Worm (Caenorhabditis elegans) whole organism, young adult: ENCODE results near the gene srh-301.

Experiments
- B0261.1 ChIP-seq: sonication (generic microtip); optimal IDR thresholded peaks from 2 replicates; lab custom pipeline; 2016; ENCODE audit warnings: mild to moderate bottlenecking, missing genetic modification characterization, moderate library complexity, missing compliant biosample characterization
- F39B2.1 ChIP-seq: fragments of 200-800 bp; sonication (Bioruptor generic); IDR thresholded peaks from 2 replicates; pipeline ENCODE4 v1.3.6; 2022; ENCODE audit warnings: missing genetic modification reagents, missing genetic modification characterization, missing compliant biosample characterization
- F49E8.2 ChIP-seq: sonication (generic microtip); optimal IDR thresholded peaks from 3 replicates; lab custom pipeline; 2017; ENCODE audit warnings: missing genetic modification characterization, mild to moderate bottlenecking, missing compliant biosample characterization, antibody characterized with exemption, moderate library complexity; ENCODE audit not compliant: insufficient read depth
- F52B5.7 ChIP-seq: sonication (generic microtip); optimal IDR thresholded peaks from 2 replicates; lab custom pipeline; 2016; ENCODE audit warnings: mild to moderate bottlenecking, missing genetic modification characterization, missing compliant biosample characterization
- akir-1 ChIP-seq: fragments of 200-800 bp; sonication (Bioruptor generic); optimal IDR thresholded peaks from 2 replicates; lab custom pipeline; 2018; ENCODE audit warnings: mild to moderate bottlenecking, missing genetic modification characterization, moderate library complexity, missing compliant biosample characterization
- ama-1 ChIP-seq, 3 experiments: fragments of 150-350 bp in 1 of 3; sonication (generic microtip) in 2 of 3; optimal IDR thresholded peaks; 2 replicates each; lab custom pipeline; 2014 to 2018; ENCODE audit warnings: missing biosample characterization in 2 of 3, missing genetic modification characterization in 2 of 3, missing genetic modification reagents in 2 of 3
- aptf-2 ChIP-seq: fragments of 200-800 bp; sonication (Bioruptor generic); conservative IDR thresholded peaks from 2 replicates; pipeline ENCODE4 v1.3.6; 2022; ENCODE audit warnings: missing genetic modification reagents, missing genetic modification characterization, missing compliant biosample characterization
- atf-7 ChIP-seq: sonication (generic microtip); optimal IDR thresholded peaks from 2 replicates; lab custom pipeline; 2017; ENCODE audit warnings: mild to moderate bottlenecking, missing genetic modification characterization, missing compliant biosample characterization
- athp-1 ChIP-seq: sonication (generic microtip); optimal IDR thresholded peaks from 2 replicates; lab custom pipeline; 2017; ENCODE audit warnings: mild to moderate bottlenecking, missing genetic modification characterization, missing compliant biosample characterization
- attf-5 ChIP-seq: fragments of 200-800 bp; sonication (Bioruptor generic); optimal IDR thresholded peaks from 2 replicates; lab custom pipeline; 2018; ENCODE audit warnings: mild to moderate bottlenecking, missing genetic modification characterization, missing compliant biosample characterization
- bed-1 ChIP-seq: fragments of 200-800 bp; sonication (Bioruptor generic); IDR thresholded peaks from 2 replicates; pipeline ENCODE4 v1.3.6; 2022; ENCODE audit warnings: missing genetic modification reagents, missing genetic modification characterization, missing compliant biosample characterization
- ccch-3 ChIP-seq: fragments of 200-800 bp; sonication (Bioruptor generic); optimal IDR thresholded peaks from 2 replicates; lab custom pipeline; 2018; ENCODE audit warnings: mild to moderate bottlenecking, missing genetic modification characterization, missing compliant biosample characterization
- ceh-27 ChIP-seq: fragments of 200-800 bp; sonication (Bioruptor generic); optimal IDR thresholded peaks from 2 replicates; lab custom pipeline; 2018; ENCODE audit warnings: mild to moderate bottlenecking, missing genetic modification characterization, moderate library complexity, missing compliant biosample characterization
- ceh-40 ChIP-seq: fragments of 200-800 bp; sonication (Bioruptor generic); IDR thresholded peaks from 2 replicates; pipeline ENCODE4 v1.3.6; 2022; ENCODE audit warnings: missing genetic modification characterization, missing compliant biosample characterization
- dox-1 ChIP-seq: fragments of 200-800 bp; sonication (Bioruptor generic); IDR thresholded peaks from 2 replicates; pipeline ENCODE4 v1.3.6; 2022; ENCODE audit warnings: missing genetic modification reagents, missing genetic modification characterization, missing compliant biosample characterization
- dpl-1 ChIP-seq: fragments of 150-350 bp; optimal IDR thresholded peaks from 2 replicates; lab custom pipeline; 2014; ENCODE audit warnings: missing biosample characterization, missing genetic modification reagents, missing genetic modification characterization
- efl-1 ChIP-seq: fragments of 150-350 bp; optimal IDR thresholded peaks from 2 replicates; lab custom pipeline; 2014; ENCODE audit warnings: missing biosample characterization, missing genetic modification reagents, missing genetic modification characterization
- ekl-4 ChIP-seq: fragments of 200-800 bp; sonication (Bioruptor generic); IDR thresholded peaks from 2 replicates; pipeline ENCODE4 v1.3.6; 2022; ENCODE audit warnings: missing genetic modification reagents, missing genetic modification characterization, missing compliant biosample characterization
- hlh-12 ChIP-seq: sonication (generic microtip); optimal IDR thresholded peaks from 2 replicates; lab custom pipeline; 2016; ENCODE audit warnings: missing genetic modification characterization, missing compliant biosample characterization
- hlh-26 ChIP-seq: fragments of 200-800 bp; sonication (Bioruptor generic); conservative IDR thresholded peaks from 2 replicates; pipeline ENCODE4 v1.3.6; 2022; ENCODE audit warnings: missing genetic modification reagents, missing genetic modification characterization, missing compliant biosample characterization
- hmg-20 ChIP-seq: fragments of 200-800 bp; sonication (Bioruptor generic); IDR thresholded peaks from 2 replicates; pipeline ENCODE4 v1.3.6; 2022; ENCODE audit warnings: missing genetic modification reagents, missing genetic modification characterization, missing compliant biosample characterization
- lin-26 ChIP-seq: fragments of 200-800 bp; sonication (Bioruptor generic); IDR thresholded peaks from 2 replicates; pipeline ENCODE4 v1.3.6; 2022; ENCODE audit warnings: missing genetic modification reagents, missing genetic modification characterization, missing compliant biosample characterization
- lin-40 ChIP-seq: sonication (generic microtip); optimal IDR thresholded peaks from 2 replicates; lab custom pipeline; 2016; ENCODE audit warnings: missing genetic modification characterization, mild to moderate bottlenecking, missing compliant biosample characterization, missing genotype, missing genetic modification reagents
- lin-54 ChIP-seq: fragments of 200-800 bp; sonication (Bioruptor generic); optimal IDR thresholded peaks from 2 replicates; lab custom pipeline; 2018; ENCODE audit warnings: mild to moderate bottlenecking, missing genetic modification characterization, missing compliant biosample characterization
- lsl-1 ChIP-seq: fragments of 200-800 bp; sonication (Bioruptor generic); optimal IDR thresholded peaks from 2 replicates; lab custom pipeline; 2018; ENCODE audit warnings: mild to moderate bottlenecking, missing genetic modification characterization, moderate library complexity, missing compliant biosample characterization
- lsy-27 ChIP-seq: sonication (generic microtip); optimal IDR thresholded peaks from 2 replicates; lab custom pipeline; 2017; ENCODE audit warnings: missing genetic modification characterization, mild to moderate bottlenecking, missing compliant biosample characterization, antibody characterized with exemption, missing genotype, borderline replicate concordance; ENCODE audit not compliant: insufficient read depth
- nfya-2 ChIP-seq: fragments of 200-800 bp; sonication (Bioruptor generic); IDR thresholded peaks from 2 replicates; pipeline ENCODE4 v1.3.6; 2022; ENCODE audit warnings: missing genetic modification reagents, missing genetic modification characterization, missing compliant biosample characterization
- nhr-90 ChIP-seq: sonication (generic microtip); optimal IDR thresholded peaks from 2 replicates; lab custom pipeline; 2016; ENCODE audit warnings: missing genotype, mild to moderate bottlenecking, missing genetic modification characterization, missing compliant biosample characterization
- pha-4 ChIP-seq: fragments of 150-350 bp; sonication (generic microtip); optimal IDR thresholded peaks from 2 replicates; lab custom pipeline; 2014; ENCODE audit warnings: missing biosample characterization, missing genetic modification reagents, missing genetic modification characterization
- rpc-1 ChIP-seq, 2 experiments: fragments of 150-350 bp in 1 of 2; sonication (generic microtip) in 1 of 2; optimal IDR thresholded peaks; 2 replicates each; lab custom pipeline; 2014 to 2018; ENCODE audit warnings: missing biosample characterization in 1 of 2, missing genetic modification characterization in 1 of 2, missing genetic modification reagents in 1 of 2, missing genotype in 1 of 2
- sdz-38 ChIP-seq: sonication (generic microtip); optimal IDR thresholded peaks from 2 replicates; lab custom pipeline; 2016; ENCODE audit warnings: missing genotype, missing genetic modification characterization, missing compliant biosample characterization
- snpc-1.3 ChIP-seq: sonication (generic microtip); optimal IDR thresholded peaks from 2 replicates; lab custom pipeline; 2017; ENCODE audit warnings: missing genetic modification characterization, mild to moderate bottlenecking, missing compliant biosample characterization, antibody characterized with exemption, moderate library complexity, missing genotype, missing genetic modification reagents; ENCODE audit not compliant: insufficient read depth
- somi-1 ChIP-seq: fragments of 200-800 bp; sonication (Bioruptor generic); optimal IDR thresholded peaks from 2 replicates; lab custom pipeline; 2018; ENCODE audit warnings: mild to moderate bottlenecking, missing genetic modification characterization, missing compliant biosample characterization
- tbp1 ChIP-seq: fragments of 200-800 bp; sonication (Bioruptor generic); optimal IDR thresholded peaks from 2 replicates; lab custom pipeline; 2018; ENCODE audit warnings: mild to moderate bottlenecking, missing genetic modification characterization, missing compliant biosample characterization
- xnd-1 ChIP-seq: sonication (generic microtip); optimal IDR thresholded peaks from 2 replicates; lab custom pipeline; 2016; ENCODE audit warnings: missing genotype, missing genetic modification reagents, missing genetic modification characterization, missing compliant biosample characterization
- ztf-26 ChIP-seq: sonication (generic microtip); optimal IDR thresholded peaks from 2 replicates; lab custom pipeline; 2017; ENCODE audit warnings: missing genetic modification characterization, missing compliant biosample characterization
- ztf-28 ChIP-seq: fragments of 200-800 bp; sonication (Bioruptor generic); IDR thresholded peaks from 2 replicates; pipeline ENCODE4 v1.3.6; 2022; ENCODE audit warnings: missing genetic modification reagents, missing genetic modification characterization, missing compliant biosample characterization

srh-301 gene

DNA sequence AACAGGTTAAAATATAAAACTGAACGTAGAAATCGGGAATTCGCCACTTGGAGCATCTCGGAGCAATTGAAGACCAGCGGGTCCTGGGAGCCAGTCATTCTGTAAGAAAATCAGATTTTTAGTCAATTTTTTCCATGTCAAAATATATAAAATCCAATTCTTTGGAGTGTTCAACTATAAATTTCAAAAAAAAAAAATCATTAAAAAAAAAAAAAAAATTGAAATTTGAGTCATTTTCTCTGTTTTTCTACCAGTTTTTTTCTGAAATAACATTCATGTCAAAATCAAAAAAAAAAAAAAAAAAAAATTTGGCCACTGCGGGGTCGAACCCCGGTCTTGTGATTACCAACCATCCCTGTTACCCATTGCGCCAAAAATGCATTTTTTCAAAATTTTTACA is 41.2 kb upstream of the srh-301 start, which contains the start of gene srab-12:
srab-12 (minus strand) TSS at position 101 of the 400 bp plus-strand sequence.
- TF ChIP-seq F39B2.1 (no peak), tbp1 (GFP tag; lab: Kevin White, UChicago) (no peak)

ce11 chrV:17784363-17784762 is 40.3 kb upstream of the srh-301 start:
- no peak for TF ChIP-seq ztf-26 (tag; lab: Kevin White, UChicago)
- TF ChIP-seq tbp1 (GFP tag; lab: Kevin White, UChicago): peak; percentile 53
- no peak for TF ChIP-seq rpc-1 (optimal IDR thresholded peaks at IDR 0.05; lab: Kevin White, UChicago)
- peak; percentile 41 for TF ChIP-seq rpc-1 (tag; optimal IDR thresholded peaks at IDR 0.05; lab: Kevin White, UChicago)
- TF ChIP-seq snpc-1.3 (tag; lab: Kevin White, UChicago): no peak

ce11 chrV:17790191-17790590 is 34.5 kb upstream of the srh-301 start, which contains the start of gene srh-290:
srh-290 (plus strand) TSS chrV:17790491.
- no peak for TF ChIP-seq bed-1 (GFP tag; lab: Robert Waterston, UW)
- TF ChIP-seq atf-7 (tag; lab: Kevin White, UChicago): no peak
- no peak for TF ChIP-seq hlh-12 (tag; lab: Kevin White, UChicago)
- no peak for TF ChIP-seq ztf-26 (tag; lab: Kevin White, UChicago)

ce11 chrV:17793986-17794385 is 30.7 kb upstream of the srh-301 start, which contains the start of gene srh-289:
srh-289 (minus strand) TSS chrV:17794086.
- no peak for TF ChIP-seq F39B2.1
- TF ChIP-seq ekl-4 (GFP tag; lab: Robert Waterston, UW): no peak
- TF ChIP-seq akir-1 (GFP tag; lab: Kevin White, UChicago): no peak
- TF ChIP-seq lin-40 (tag; lab: Kevin White, UChicago): no peak
- no peak for TF ChIP-seq hmg-20 (GFP tag; lab: Robert Waterston, UW)
- no peak for TF ChIP-seq nfya-2 (GFP tag; lab: Robert Waterston, UW)
- no peak for TF ChIP-seq ceh-40 (GFP tag; lab: Robert Waterston, UW)
- no peak for TF ChIP-seq efl-1 (GFP tag; lab: Kevin White, UChicago)
- TF ChIP-seq somi-1 (GFP tag; lab: Kevin White, UChicago): no peak
- TF ChIP-seq dpl-1 (GFP tag; lab: Kevin White, UChicago): no peak
- no peak for TF ChIP-seq F52B5.7 (tag; lab: Kevin White, UChicago)
- no peak for TF ChIP-seq ccch-3 (GFP tag; lab: Kevin White, UChicago)
- TF ChIP-seq lsy-27 (tag; lab: Kevin White, UChicago): no peak
- TF ChIP-seq F49E8.2 (tag; lab: Kevin White, UChicago): no peak
- TF ChIP-seq ztf-26 (tag; lab: Kevin White, UChicago): no peak
- TF ChIP-seq nhr-90 (tag; lab: Kevin White, UChicago): no peak
- no peak for TF ChIP-seq xnd-1 (tag; lab: Kevin White, UChicago)
- TF ChIP-seq lin-26 (GFP tag; lab: Robert Waterston, UW): no peak
- no peak for TF ChIP-seq athp-1 (tag; lab: Kevin White, UChicago)

ce11 chrV:17795655-17796054 is 29.1 kb upstream of the srh-301 start, which contains the start of gene srh-288:
srh-288 (minus strand) TSS chrV:17795755.
- no peak for TF ChIP-seq lsl-1
- no peak for TF ChIP-seq attf-5 (GFP tag; lab: Kevin White, UChicago)
- no peak for TF ChIP-seq lin-54 (GFP tag; lab: Kevin White, UChicago)
- no peak for TF ChIP-seq ama-1 (optimal IDR thresholded peaks at IDR 0.05; lab: Kevin White, UChicago)
- no peak for TF ChIP-seq ama-1 (GFP tag; optimal IDR thresholded peaks at IDR 0.05; lab: Kevin White, UChicago)
- no peak for TF ChIP-seq dox-1 (GFP tag; lab: Robert Waterston, UW)
- TF ChIP-seq B0261.1 (tag; lab: Kevin White, UChicago): no peak
- TF ChIP-seq ceh-27 (GFP tag; lab: Kevin White, UChicago): no peak
- TF ChIP-seq pha-4 (tag; lab: Kevin White, UChicago): no peak
- no peak for TF ChIP-seq sdz-38 (tag; lab: Kevin White, UChicago)
- TF ChIP-seq aptf-2: no peak
- TF ChIP-seq hlh-26 (GFP tag; lab: Robert Waterston, UW): no peak
- no peak for TF ChIP-seq tbp1 (GFP tag; lab: Kevin White, UChicago)
- no peak for TF ChIP-seq ztf-28
